Fruit fly (Drosophila melanogaster) whole organism: ENCODE data around the gene Osi16.

Source experiments
- CG8478 ChIP-seq: fragments of >200 bp; optimal IDR thresholded peaks from 2 replicates; lab custom pipeline; 2018; ENCODE audit warnings: inconsistent platforms
- Dll ChIP-seq: fragments of >200 bp; optimal IDR thresholded peaks from 2 replicates; lab custom pipeline; 2017
- psq ChIP-seq: fragments of >200 bp; optimal IDR thresholded peaks from 2 replicates; lab custom pipeline; 2017
- usp ChIP-seq: fragments of >200 bp; optimal IDR thresholded peaks from 2 replicates; lab custom pipeline; 2017; ENCODE audit warnings: missing biosample characterization, missing genetic modification characterization, mixed read lengths

dm6 chr3R:6297164-6297563 lies 7.9 kb upstream of the Osi16 start:
- no peak for TF ChIP-seq psq (lab: Kevin White, UChicago)
- no peak for TF ChIP-seq Dll (lab: Kevin White, UChicago)
- no peak for TF ChIP-seq CG8478 (lab: Kevin White, UChicago)
- no peak for TF ChIP-seq usp (GFP tag; lab: Kevin White, UChicago)
